Worm (Caenorhabditis elegans) whole organism, L4/young adult: ENCODE data around the gene K02E7.12.

Experiments used
- W03F9.2 ChIP-seq: fragments of 150-350 bp; optimal IDR thresholded peaks from 2 replicates; lab custom pipeline; 2014; ENCODE audit warnings: missing biosample characterization, missing genetic modification characterization
- dao-5 ChIP-seq: sonication (generic microtip); optimal IDR thresholded peaks from 2 replicates; lab custom pipeline; 2016; ENCODE audit warnings: missing genotype, missing genetic modification characterization, moderate library complexity, missing compliant biosample characterization

ce11 chrII:1090743-1091142, 19.8 kb downstream of the K02E7.12 start:
- TF ChIP-seq W03F9.2 (tag; lab: Kevin White, UChicago) = no peak
- TF ChIP-seq dao-5 (tag; lab: Kevin White, UChicago) = no peak
